Worm (Caenorhabditis elegans) whole organism, late embryonic: ENCODE data around the gene C05C10.8.

ENCODE experiments used
- ahr-1 ChIP-seq: sonication (generic microtip); optimal IDR thresholded peaks from 2 replicates; lab custom pipeline; 2016; ENCODE audit warnings: missing genetic modification characterization, missing compliant biosample characterization
- ceh-30 ChIP-seq: fragments of 150-350 bp; optimal IDR thresholded peaks from 2 replicates; lab custom pipeline; 2014; ENCODE audit warnings: missing biosample characterization, missing genetic modification characterization
- lin-11 ChIP-seq: fragments of 200-800 bp; sonication (Bioruptor generic); optimal IDR thresholded peaks from 2 replicates; lab custom pipeline; 2018; ENCODE audit warnings: mild to moderate bottlenecking, missing genetic modification characterization, missing compliant biosample characterization
- nhr-11 ChIP-seq: fragments of 150-350 bp; optimal IDR thresholded peaks from 2 replicates; lab custom pipeline; 2014; ENCODE audit warnings: missing biosample characterization, missing genetic modification characterization
- ttx-3 ChIP-seq: sonication (generic microtip); optimal IDR thresholded peaks from 2 replicates; lab custom pipeline; 2016; ENCODE audit warnings: missing genetic modification reagents, missing genetic modification characterization, missing compliant biosample characterization
- unc-42 ChIP-seq: sonication (generic microtip); optimal IDR thresholded peaks from 2 replicates; lab custom pipeline; 2016; ENCODE audit warnings: missing genotype, missing genetic modification characterization, missing compliant biosample characterization

DNA sequence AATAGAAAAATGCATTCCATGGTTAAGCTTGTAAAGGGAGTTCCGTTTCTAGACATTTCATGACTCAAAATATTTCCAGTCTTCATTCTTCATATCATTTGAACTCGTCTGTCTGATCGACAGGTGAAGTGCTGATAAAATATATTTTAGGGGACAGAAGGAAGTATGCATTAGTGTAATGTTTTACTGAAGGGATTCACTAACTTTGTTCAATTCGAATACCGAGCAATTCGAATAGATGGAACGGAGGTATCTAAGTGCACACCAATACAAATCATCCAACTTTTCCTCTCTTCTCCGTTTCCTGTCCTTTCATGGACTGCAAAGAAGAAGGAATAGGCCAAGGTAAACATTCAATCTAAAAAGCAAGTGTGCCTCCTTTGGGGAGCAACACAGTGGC, 46.0 kb upstream of the C05C10.8 start:
- TF ChIP-seq ttx-3 (tag; lab: Kevin White, UChicago) (no peak), lin-11 (tag; lab: Kevin White, UChicago) (no peak), ahr-1 (tag; lab: Kevin White, UChicago) (no peak), nhr-11 (tag; lab: Kevin White, UChicago) (no peak), unc-42 (tag; lab: Kevin White, UChicago) (no peak), ceh-30 (tag; lab: Kevin White, UChicago) (no peak)
